Worm (Caenorhabditis elegans) whole organism, L4 larva: ENCODE results near the gene pei-1.

Source experiments
- R02D3.7 ChIP-seq: fragments of 150-350 bp; sonication (generic microtip); optimal IDR thresholded peaks from 3 replicates; lab custom pipeline; 2014; ENCODE audit warnings: missing biosample characterization, missing genetic modification characterization
- T20F7.1 ChIP-seq: fragments of 200-800 bp; sonication (Bioruptor generic); optimal IDR thresholded peaks from 2 replicates; lab custom pipeline; 2018; ENCODE audit warnings: mild to moderate bottlenecking, missing genetic modification characterization, missing compliant biosample characterization
- Y75B8A.6 ChIP-seq: fragments of 200-800 bp; sonication (Bioruptor generic); IDR thresholded peaks from 2 replicates; pipeline ENCODE4 v1.3.6; 2022; ENCODE audit warnings: missing genetic modification reagents, missing genetic modification characterization, missing compliant biosample characterization
- aha-1 ChIP-seq: fragments of 150-350 bp; peaks from one replicate; lab custom pipeline; 2014; ENCODE audit warnings: missing biosample characterization, missing genetic modification characterization
- arid-1 ChIP-seq: fragments of 200-800 bp; sonication (Bioruptor generic); conservative IDR thresholded peaks from 2 replicates; pipeline ENCODE4 v1.3.6; 2022; ENCODE audit warnings: missing genetic modification reagents, missing genetic modification characterization, missing compliant biosample characterization
- dmd-6 ChIP-seq: fragments of 200-800 bp; sonication (Bioruptor generic); IDR thresholded peaks from 2 replicates; pipeline ENCODE4 v1.3.6; 2022; ENCODE audit warnings: missing genetic modification reagents, missing genetic modification characterization, missing compliant biosample characterization
- dmd-8 ChIP-seq: fragments of 200-800 bp; sonication (Bioruptor generic); IDR thresholded peaks from 2 replicates; pipeline ENCODE4 v1.3.6; 2022; ENCODE audit warnings: missing genetic modification characterization, missing compliant biosample characterization
- dve-1 ChIP-seq: sonication (generic microtip); optimal IDR thresholded peaks from 2 replicates; lab custom pipeline; 2017; ENCODE audit warnings: antibody characterized with exemption, mild to moderate bottlenecking, missing genetic modification characterization, missing compliant biosample characterization; ENCODE audit not compliant: insufficient read depth
- gei-8 ChIP-seq: fragments of 200-800 bp; sonication (Bioruptor generic); optimal IDR thresholded peaks from 2 replicates; lab custom pipeline; 2018; ENCODE audit warnings: mild to moderate bottlenecking, missing genetic modification characterization, missing compliant biosample characterization
- hif-1 ChIP-seq, 2 experiments: sonication (generic microtip); optimal IDR thresholded peaks; 2 replicates each; lab custom pipeline; 2016 to 2017; ENCODE audit warnings: missing compliant biosample characterization in 2 of 2, missing genetic modification characterization in 2 of 2, missing genetic modification reagents in 2 of 2, missing genotype in 2 of 2, mild to moderate bottlenecking in 1 of 2
- hlh-11 ChIP-seq: fragments of 200-800 bp; sonication (Bioruptor generic); optimal IDR thresholded peaks from 2 replicates; lab custom pipeline; 2018; ENCODE audit warnings: mild to moderate bottlenecking, missing genetic modification characterization, missing compliant biosample characterization
- hlh-30 ChIP-seq: sonication (generic microtip); optimal IDR thresholded peaks from 2 replicates; lab custom pipeline; 2017; ENCODE audit warnings: antibody characterized with exemption, mild to moderate bottlenecking, missing genetic modification characterization, missing compliant biosample characterization; ENCODE audit not compliant: insufficient read depth
- hmg-1.1 ChIP-seq: fragments of 200-800 bp; sonication (Bioruptor generic); IDR thresholded peaks from 2 replicates; pipeline ENCODE4 v1.3.6; 2022; ENCODE audit warnings: missing genetic modification reagents, missing genetic modification characterization, missing compliant biosample characterization
- jun-1 ChIP-seq: fragments of 150-350 bp; optimal IDR thresholded peaks from 2 replicates; lab custom pipeline; 2014; ENCODE audit warnings: missing biosample characterization, missing genetic modification reagents, missing genetic modification characterization
- lin-1 ChIP-seq: fragments of 200-800 bp; sonication (Bioruptor generic); IDR thresholded peaks from 2 replicates; pipeline ENCODE4 v1.3.6; 2022; ENCODE audit warnings: missing genetic modification reagents, missing genetic modification characterization, missing compliant biosample characterization
- lin-13 ChIP-seq: fragments of 150-350 bp; optimal IDR thresholded peaks from 2 replicates; lab custom pipeline; 2014; ENCODE audit warnings: missing biosample characterization, missing genetic modification reagents, missing genetic modification characterization
- mdl-1 ChIP-seq, 2 experiments: fragments of 150-350 bp in 1 of 2; sonication (generic microtip) in 1 of 2; optimal IDR thresholded peaks; 2 replicates each; lab custom pipeline; 2014 to 2017; ENCODE audit warnings: missing biosample characterization in 2 of 2, missing genetic modification characterization in 2 of 2
- mep-1 ChIP-seq: fragments of 150-350 bp; sonication (generic microtip); optimal IDR thresholded peaks from 3 replicates; lab custom pipeline; 2014; ENCODE audit warnings: missing biosample characterization, missing genetic modification characterization
- mxl-2 ChIP-seq: fragments of 200-800 bp; sonication (Bioruptor generic); conservative IDR thresholded peaks from 2 replicates; pipeline ENCODE4 v1.3.6; 2022; ENCODE audit warnings: missing genetic modification reagents, missing genetic modification characterization, missing compliant biosample characterization
- nhr-10 ChIP-seq: fragments of 150-350 bp; optimal IDR thresholded peaks from 2 replicates; lab custom pipeline; 2014; ENCODE audit warnings: missing biosample characterization, missing genetic modification characterization
- nhr-237 ChIP-seq: sonication (generic microtip); optimal IDR thresholded peaks from 2 replicates; lab custom pipeline; 2017; ENCODE audit warnings: missing biosample characterization, missing genetic modification characterization
- nhr-28 ChIP-seq: fragments of 150-350 bp; optimal IDR thresholded peaks from 2 replicates; lab custom pipeline; 2014; ENCODE audit warnings: missing biosample characterization, missing genetic modification characterization
- nhr-41 ChIP-seq: fragments of 200-800 bp; sonication (Bioruptor generic); IDR thresholded peaks from 2 replicates; pipeline ENCODE4 v1.3.6; 2022; ENCODE audit warnings: missing genetic modification reagents, missing genetic modification characterization, missing compliant biosample characterization
- nhr-77 ChIP-seq: fragments of 150-350 bp; optimal IDR thresholded peaks from 2 replicates; lab custom pipeline; 2014; ENCODE audit warnings: missing biosample characterization, missing genetic modification characterization
- saeg-2 ChIP-seq: fragments of 200-800 bp; sonication (Bioruptor generic); IDR thresholded peaks from 2 replicates; pipeline ENCODE4 v1.3.6; 2022; ENCODE audit warnings: missing genetic modification reagents, missing genetic modification characterization, missing compliant biosample characterization
- sdz-12 ChIP-seq: fragments of 200-800 bp; sonication (Bioruptor generic); optimal IDR thresholded peaks from 2 replicates; lab custom pipeline; 2018; ENCODE audit warnings: mild to moderate bottlenecking, missing genetic modification characterization, missing compliant biosample characterization
- set-16 ChIP-seq: fragments of 200-800 bp; sonication (Bioruptor generic); IDR thresholded peaks from 2 replicates; pipeline ENCODE4 v1.3.6; 2022; ENCODE audit warnings: missing genetic modification reagents, missing genetic modification characterization, missing compliant biosample characterization
- snpc-1.2 ChIP-seq: fragments of 200-800 bp; sonication (Bioruptor generic); IDR thresholded peaks from 2 replicates; pipeline ENCODE4 v1.3.6; 2022; ENCODE audit warnings: missing genetic modification reagents, missing genetic modification characterization, missing compliant biosample characterization
- unc-62 ChIP-seq, 3 experiments: fragments of 150-350 bp in 1 of 3; sonication (generic microtip); optimal IDR thresholded peaks in 2 of 3; peaks in 1 of 3; 1 replicate in 1 of 3; 2 replicates in 2 of 3; lab custom pipeline; 2014 to 2017; ENCODE audit warnings: missing biosample characterization in 3 of 3, missing genetic modification characterization in 3 of 3, missing genetic modification reagents in 3 of 3, missing genotype in 1 of 3
- zag-1 ChIP-seq: fragments of 150-350 bp; optimal IDR thresholded peaks from 2 replicates; lab custom pipeline; 2014; ENCODE audit warnings: missing biosample characterization, missing genetic modification characterization
- zip-11 ChIP-seq: fragments of 200-800 bp; sonication (Bioruptor generic); IDR thresholded peaks from 2 replicates; pipeline ENCODE4 v1.3.6; 2022; ENCODE audit warnings: missing genetic modification characterization, missing compliant biosample characterization

Gene pei-1

ce11 chrIV:9632966-9633494, 40.7 kb upstream of the pei-1 start (continued):
- no peak for TF ChIP-seq Y75B8A.6 (GFP tag; lab: Robert Waterston, UW)
- no peak for TF ChIP-seq T20F7.1 (GFP tag; lab: Kevin White, UChicago)
- no peak for TF ChIP-seq saeg-2
- no peak for TF ChIP-seq snpc-1.2

ce11 chrIV:9632094-9632493, 39.8 kb upstream of the pei-1 start:
- TF ChIP-seq dmd-6 (GFP tag; lab: Robert Waterston, UW) (peak; percentile 8; the same call in 1 of the 2 replicates), jun-1 (tag; lab: Kevin White, UChicago) (no peak)

ce11 chrIV:9631579-9631978, 39.3 kb upstream of the pei-1 start:
- TF ChIP-seq unc-62 (GFP tag; optimal IDR thresholded peaks at IDR 0.05 in 1 of 2; lab: Kevin White, UChicago) = peak in 1 of 2 experiments; percentile 33
- no peak for TF ChIP-seq unc-62 (tag; optimal IDR thresholded peaks at IDR 0.05; lab: Kevin White, UChicago)
- peak; percentile 55 for TF ChIP-seq hlh-30 (tag; lab: Kevin White, UChicago)
- TF ChIP-seq nhr-41 = no peak
- TF ChIP-seq dve-1 (tag; lab: Kevin White, UChicago) = no peak

- TF ChIP-seq aha-1 (peak; percentile 60), lin-1 (GFP tag; lab: Robert Waterston, UW) (no peak)
Observed at ce11 chrIV:9627033-9627432, 34.7 kb upstream of the pei-1 start.

- TF ChIP-seq nhr-77 (peak; percentile 21), lin-13 (GFP tag; lab: Kevin White, UChicago) (no peak), hmg-1.1 (GFP tag; lab: Robert Waterston, UW) (0 out of 2 replicates have a peak, but pooled peaks have one; percentile 22), dmd-6 (GFP tag; lab: Robert Waterston, UW) (peak; percentile 42; the same call in 1 of the 2 replicates), nhr-28 (tag; lab: Kevin White, UChicago) (peak; percentile 52), mxl-2 (no peak), nhr-237 (tag; lab: Kevin White, UChicago) (no peak), dmd-8 (GFP tag; lab: Robert Waterston, UW) (no peak), R02D3.7 (tag; lab: Kevin White, UChicago) (no peak), hlh-30 (tag; lab: Kevin White, UChicago) (peak; percentile 68), sdz-12 (GFP tag; lab: Kevin White, UChicago) (no peak), arid-1 (GFP tag; lab: Robert Waterston, UW) (0 out of 2 replicates have a peak, but pooled peaks have one; percentile 13), hlh-11 (tag; lab: Kevin White, UChicago) (peak; percentile 27), dve-1 (tag; lab: Kevin White, UChicago) (peak; percentile 65), mdl-1 (tag; optimal IDR thresholded peaks at IDR 0.05; lab: Kevin White, UChicago) (peak in 1 of 2 experiments; percentile 25), mep-1 (tag; lab: Kevin White, UChicago) (peak; percentile 20), nhr-10 (tag; lab: Kevin White, UChicago) (no peak), zag-1 (tag; lab: Kevin White, UChicago) (no peak), hif-1 (tag; optimal IDR thresholded peaks at IDR 0.05; lab: Kevin White, UChicago) (peak in 1 of 2 experiments; percentile 17), gei-8 (GFP tag; lab: Kevin White, UChicago) (no peak), set-16 (GFP tag; lab: Robert Waterston, UW) (no peak), zip-11 (GFP tag; lab: Robert Waterston, UW) (no peak)
Observed at ce11 chrIV:9625829-9626228, 33.5 kb upstream of the pei-1 start.
